Fruit fly (Drosophila melanogaster) whole organism, embryonic: Measurements from ENCODE around the gene phol.

Experiments used
- B-H1 ChIP-seq: fragments of 200-800 bp; sonication (Bioruptor generic); IDR thresholded peaks from 3 replicates; pipeline ENCODE4 v1.3.6; 2022; ENCODE audit warnings: missing biosample characterization, missing genetic modification characterization
- CG10321 ChIP-seq: fragments of 200-800 bp; sonication (Bioruptor generic); IDR thresholded peaks from 2 replicates; pipeline ENCODE4 v1.3.6; 2022; ENCODE audit warnings: missing biosample characterization, missing genetic modification characterization
- CG10431 ChIP-seq: fragments of 200-800 bp; sonication (Bioruptor generic); optimal IDR thresholded peaks from 3 replicates; lab custom pipeline; 2018; ENCODE audit warnings: missing biosample characterization, mild to moderate bottlenecking, missing genetic modification characterization
- CG12391 ChIP-seq: fragments of 200-800 bp; sonication (Bioruptor generic); optimal IDR thresholded peaks from 3 replicates; lab custom pipeline; 2018; ENCODE audit warnings: missing biosample characterization, mild to moderate bottlenecking, missing genetic modification characterization, moderate library complexity
- CG12942 ChIP-seq: fragments of 200-800 bp; sonication (Bioruptor generic); optimal IDR thresholded peaks from 3 replicates; lab custom pipeline; 2016; ENCODE audit warnings: missing biosample characterization, missing genetic modification characterization
- CG13775 ChIP-seq: fragments of 200-800 bp; sonication (Bioruptor generic); optimal IDR thresholded peaks from 3 replicates; lab custom pipeline; 2017; ENCODE audit warnings: missing biosample characterization, mild to moderate bottlenecking, missing genetic modification characterization
- CG13894 ChIP-seq: fragments of 200-800 bp; sonication (Bioruptor generic); optimal IDR thresholded peaks from 3 replicates; lab custom pipeline; 2018; ENCODE audit warnings: missing biosample characterization, mild to moderate bottlenecking, missing genetic modification characterization, moderate library complexity
- CG15696 ChIP-seq: fragments of 200-800 bp; sonication (Bioruptor generic); optimal IDR thresholded peaks from 2 replicates; lab custom pipeline; 2019; ENCODE audit warnings: missing biosample characterization, mild to moderate bottlenecking, missing genetic modification characterization, moderate library complexity
- CG1602 ChIP-seq: fragments of 200-800 bp; sonication (Bioruptor generic); optimal IDR thresholded peaks from 3 replicates; lab custom pipeline; 2016; ENCODE audit warnings: missing biosample characterization, missing genetic modification characterization
- CG16779 ChIP-seq: fragments of 200-800 bp; sonication (Bioruptor generic); IDR thresholded peaks from 2 replicates; pipeline ENCODE4 v1.3.6; 2022; ENCODE audit warnings: missing biosample characterization, missing genetic modification characterization
- CG1832 ChIP-seq: fragments of 200-800 bp; sonication (Bioruptor generic); optimal IDR thresholded peaks from 2 replicates; lab custom pipeline; 2017; ENCODE audit warnings: missing biosample characterization, mild to moderate bottlenecking, missing genetic modification characterization, inconsistent platforms
- CG18476 ChIP-seq: fragments of 200-800 bp; sonication (Bioruptor generic); optimal IDR thresholded peaks from 2 replicates; lab custom pipeline; 2016; ENCODE audit warnings: missing biosample characterization, mild to moderate bottlenecking, missing genetic modification characterization
- CG2199 ChIP-seq: fragments of 200-800 bp; sonication (Bioruptor generic); IDR thresholded peaks from 3 replicates; pipeline ENCODE4 v1.3.6; 2022; ENCODE audit warnings: missing biosample characterization, missing genetic modification characterization
- CG2712 ChIP-seq: fragments of 200-800 bp; optimal IDR thresholded peaks from 3 replicates; lab custom pipeline; 2019; ENCODE audit warnings: missing biosample characterization, mild to moderate bottlenecking, missing genetic modification characterization, moderate library complexity
- CG31388 ChIP-seq: fragments of 200-800 bp; sonication (Bioruptor generic); optimal IDR thresholded peaks from 2 replicates; lab custom pipeline; 2016; ENCODE audit warnings: missing biosample characterization, missing genetic modification characterization
- CG34422 ChIP-seq: fragments of 200-800 bp; sonication (Bioruptor generic); IDR thresholded peaks from 3 replicates; pipeline ENCODE4 v1.3.6; 2022; ENCODE audit warnings: missing biosample characterization, missing genetic modification characterization
- CG43689 ChIP-seq: fragments of 200-800 bp; sonication (Bioruptor generic); IDR thresholded peaks from 2 replicates; pipeline ENCODE4 v1.3.6; 2022; ENCODE audit warnings: missing biosample characterization, missing genetic modification characterization
- CG4730 ChIP-seq: fragments of 200-800 bp; sonication (Bioruptor generic); IDR thresholded peaks from 2 replicates; pipeline ENCODE4 v1.3.6; 2022; ENCODE audit warnings: missing biosample characterization, missing genetic modification characterization
- CG6683 ChIP-seq: fragments of 200-800 bp; sonication (Bioruptor generic); optimal IDR thresholded peaks from 2 replicates; lab custom pipeline; 2017; ENCODE audit warnings: missing biosample characterization, mild to moderate bottlenecking, missing genetic modification characterization, missing genetic modification reagents
- CG8478 ChIP-seq: fragments of >200 bp; optimal IDR thresholded peaks from 2 replicates; lab custom pipeline; 2018
- CrebB ChIP-seq: fragments of 200-800 bp; sonication (Bioruptor generic); optimal IDR thresholded peaks from 3 replicates; lab custom pipeline; 2018; ENCODE audit warnings: missing biosample characterization, mild to moderate bottlenecking, missing genetic modification characterization
- D ChIP-seq, 2 experiments: fragments of 200-800 bp in 1 of 2; fragments of >200 bp in 1 of 2; sonication (Bioruptor generic) in 1 of 2; optimal IDR thresholded peaks; 2 replicates in 1 of 2; 3 replicates in 1 of 2; lab custom pipeline; 2017; ENCODE audit warnings: mild to moderate bottlenecking in 1 of 2, missing biosample characterization in 1 of 2, missing genetic modification characterization in 1 of 2, missing genetic modification reagents in 1 of 2
- Gsc ChIP-seq: fragments of 200-800 bp; sonication (Bioruptor generic); IDR thresholded peaks from 2 replicates; pipeline ENCODE4 v1.3.6; 2022; ENCODE audit warnings: missing biosample characterization, missing genetic modification characterization
- HLH4C ChIP-seq: fragments of 200-800 bp; sonication (Bioruptor generic); IDR thresholded peaks from 3 replicates; pipeline ENCODE4 v1.3.6; 2022; ENCODE audit warnings: missing biosample characterization, missing genetic modification characterization; ENCODE audit not compliant: partially characterized antibody
- HLH54F ChIP-seq: fragments of 200-800 bp; sonication (Bioruptor generic); optimal IDR thresholded peaks from 3 replicates; lab custom pipeline; 2016; ENCODE audit warnings: missing biosample characterization, missing genetic modification characterization
- Hr78 ChIP-seq, 2 experiments: fragments of 200-800 bp in 1 of 2; fragments of >200 bp in 1 of 2; sonication (Bioruptor generic) in 1 of 2; optimal IDR thresholded peaks; 2 replicates each; lab custom pipeline; 2017 to 2019; ENCODE audit warnings: missing biosample characterization in 2 of 2, missing genetic modification characterization in 2 of 2, mild to moderate bottlenecking in 1 of 2, moderate library complexity in 1 of 2
- MESR4 ChIP-seq: fragments of 200-800 bp; sonication (Bioruptor generic); optimal IDR thresholded peaks from 2 replicates; lab custom pipeline; 2018; ENCODE audit warnings: missing biosample characterization, mild to moderate bottlenecking, missing genetic modification characterization, moderate library complexity
- Mad ChIP-seq: fragments of 200-800 bp; sonication (Bioruptor generic); optimal IDR thresholded peaks from 2 replicates; lab custom pipeline; 2016; ENCODE audit warnings: missing biosample characterization, missing genetic modification characterization
- Scr ChIP-seq: fragments of 200-800 bp; sonication (Bioruptor generic); IDR thresholded peaks from 2 replicates; pipeline ENCODE4 v1.3.6; 2022; ENCODE audit warnings: missing biosample characterization, missing genetic modification characterization; ENCODE audit not compliant: partially characterized antibody
- ap ChIP-seq: fragments of 200-800 bp; sonication (Bioruptor generic); IDR thresholded peaks from 2 replicates; pipeline ENCODE4 v1.3.6; 2022; ENCODE audit warnings: missing biosample characterization, missing genetic modification characterization
- bbx ChIP-seq: fragments of 200-800 bp; sonication (Bioruptor generic); IDR thresholded peaks from 2 replicates; pipeline ENCODE4 v1.3.6; 2022; ENCODE audit warnings: missing biosample characterization, missing genetic modification characterization; ENCODE audit not compliant: partially characterized antibody
- cg ChIP-seq: fragments of 200-800 bp; sonication (Bioruptor generic); optimal IDR thresholded peaks from 3 replicates; lab custom pipeline; 2019; ENCODE audit warnings: missing biosample characterization, mild to moderate bottlenecking, missing genetic modification characterization, moderate library complexity
- chinmo ChIP-seq: fragments of 200-800 bp; sonication (Bioruptor generic); IDR thresholded peaks from 4 replicates; pipeline ENCODE4 v1.3.6; 2022; ENCODE audit warnings: missing biosample characterization, missing genetic modification characterization; ENCODE audit not compliant: partially characterized antibody
- crc ChIP-seq: fragments of 200-800 bp; sonication (Bioruptor generic); optimal IDR thresholded peaks from 2 replicates; lab custom pipeline; 2016; ENCODE audit warnings: missing biosample characterization, missing genetic modification characterization
- crol ChIP-seq: fragments of 200-800 bp; sonication (Bioruptor generic); IDR thresholded peaks from 2 replicates; pipeline ENCODE4 v1.3.6; 2022; ENCODE audit warnings: missing biosample characterization, missing genetic modification characterization
- inv ChIP-seq: fragments of 200-800 bp; sonication (Bioruptor generic); IDR thresholded peaks from 2 replicates; pipeline ENCODE4 v1.3.6; 2022; ENCODE audit warnings: missing biosample characterization, missing genetic modification characterization; ENCODE audit not compliant: partially characterized antibody
- lbe ChIP-seq: fragments of 200-800 bp; sonication (Bioruptor generic); optimal IDR thresholded peaks from 2 replicates; lab custom pipeline; 2016; ENCODE audit warnings: missing biosample characterization, mild to moderate bottlenecking, missing genetic modification characterization
- nerfin-1 ChIP-seq: fragments of 200-800 bp; sonication (Bioruptor generic); optimal IDR thresholded peaks from 3 replicates; lab custom pipeline; 2019; ENCODE audit warnings: missing biosample characterization, mild to moderate bottlenecking, missing genetic modification characterization, moderate library complexity
- nom ChIP-seq: fragments of 200-800 bp; sonication (Bioruptor generic); optimal IDR thresholded peaks from 2 replicates; lab custom pipeline; 2017; ENCODE audit warnings: missing biosample characterization, missing genetic modification characterization, mild to moderate bottlenecking, moderate library complexity, missing genetic modification reagents
- pros ChIP-seq: fragments of 200-800 bp; sonication (Bioruptor generic); optimal IDR thresholded peaks from 3 replicates; lab custom pipeline; 2019; ENCODE audit warnings: missing biosample characterization, mild to moderate bottlenecking, missing genetic modification characterization, moderate library complexity
- shn ChIP-seq: fragments of 200-800 bp; sonication (Bioruptor generic); optimal IDR thresholded peaks from 3 replicates; lab custom pipeline; 2016; ENCODE audit warnings: missing biosample characterization, missing genetic modification characterization
- tin ChIP-seq: fragments of 200-800 bp; sonication (Bioruptor generic); optimal IDR thresholded peaks from 3 replicates; lab custom pipeline; 2016; ENCODE audit warnings: missing biosample characterization, missing genetic modification characterization

Gene phol

DNA sequence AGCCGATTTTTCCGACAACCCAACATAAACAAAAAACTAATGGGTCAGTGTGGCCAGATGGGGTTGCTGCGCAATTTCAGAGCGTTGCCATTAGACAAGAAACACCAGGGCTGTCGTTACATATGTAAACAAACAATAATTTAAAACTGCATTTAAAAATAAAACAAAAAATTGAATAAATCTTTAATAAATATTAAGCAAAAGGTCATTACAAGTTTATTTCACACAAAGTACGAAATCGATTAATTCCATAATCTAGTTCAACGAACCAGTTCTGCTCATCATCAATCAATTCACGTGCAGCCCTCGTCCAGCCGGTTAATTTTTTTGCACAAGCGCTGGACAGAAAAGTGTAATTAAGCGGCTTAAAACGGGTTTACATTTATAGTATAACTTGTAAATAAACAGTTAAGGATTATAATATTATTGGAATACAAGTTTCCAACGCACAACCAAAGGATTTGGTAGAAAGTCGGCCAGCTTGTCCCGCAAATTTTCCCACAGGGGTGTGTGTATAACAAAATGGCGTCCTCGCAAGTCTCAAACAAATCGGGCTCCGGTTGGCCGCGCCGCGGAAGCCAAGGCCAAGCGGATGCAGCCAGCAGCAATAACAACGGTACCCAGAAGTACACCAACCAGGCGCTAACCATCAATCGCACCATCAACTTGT, 45.2 kb downstream of the phol start, which contains the start of the genes CG4022 and Cpsf5 (continued):
- TF ChIP-seq CG6683 (peak; percentile 53), CG10321 (GFP tag; lab: Robert Waterston, UW) (peak; percentile 40; the same call in 1 of the 2 replicates), crc (no peak), inv (GFP tag; lab: Robert Waterston, UW) (peak; percentile 49; the same call in 1 of the 2 replicates), tin (peak; percentile 81), HLH4C (GFP tag; lab: Robert Waterston, UW) (peak; percentile 41; the same call in 1 of the 3 replicates), CG31388 (GFP tag; lab: Kevin White, UChicago) (peak; percentile 46), HLH54F (peak; percentile 75), lbe (GFP tag; lab: Kevin White, UChicago) (peak; percentile 66), CG12391 (peak; percentile 95)
- TF ChIP-seq, all 482 proteins: peak for 376

DNA sequence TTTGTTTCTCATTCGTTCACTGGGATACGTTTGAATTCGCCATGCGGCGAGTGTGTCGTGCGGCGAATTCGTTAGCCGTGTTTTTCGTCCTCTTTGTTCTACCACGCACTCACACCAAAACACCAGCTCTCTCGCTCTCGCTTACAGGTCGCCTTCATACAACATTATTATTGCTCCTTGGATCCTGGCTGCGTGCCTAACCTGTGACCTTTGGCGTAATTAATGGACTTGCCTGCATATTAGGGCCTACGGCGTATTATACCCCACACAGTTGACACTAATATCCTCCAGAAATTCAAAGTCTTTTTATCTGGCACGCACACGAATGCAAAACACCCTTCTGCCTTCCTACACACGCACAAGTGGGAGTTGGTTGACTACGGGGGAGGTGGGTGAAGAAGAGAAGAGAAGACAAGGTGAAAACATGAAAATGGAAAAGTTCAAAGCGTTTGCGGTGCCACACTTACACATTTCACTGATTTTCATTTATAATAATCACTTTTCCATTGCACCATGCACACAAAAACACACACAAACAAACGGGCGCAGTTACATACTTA, 46.0 kb downstream of the phol start:
- TF ChIP-seq CG43689 (GFP tag; lab: Robert Waterston, UW): no peak
- no peak for TF ChIP-seq Gsc (GFP tag; lab: Robert Waterston, UW)
- TF ChIP-seq bbx (GFP tag; lab: Robert Waterston, UW): 0 out of 2 replicates have a peak, but pooled peaks have one; percentile 5
- TF ChIP-seq CG16779 (GFP tag; lab: Robert Waterston, UW): 0 out of 2 replicates have a peak, but pooled peaks have one; percentile 22
- no peak for TF ChIP-seq CG10431
- TF ChIP-seq CG13775: no peak
- no peak for TF ChIP-seq CrebB (tag; lab: Kevin White, UChicago)
- TF ChIP-seq cg (GFP tag; lab: Kevin White, UChicago): peak; percentile 94
- TF ChIP-seq CG15696 (tag; lab: Kevin White, UChicago): no peak
- peak; percentile 82 for TF ChIP-seq pros (GFP tag; lab: Kevin White, UChicago)
- peak; percentile 63 for TF ChIP-seq CG1832 (GFP tag; lab: Kevin White, UChicago)
- no peak for TF ChIP-seq CG4730
- TF ChIP-seq MESR4 (GFP tag; lab: Kevin White, UChicago): peak; percentile 26
- TF ChIP-seq shn (GFP tag; lab: Kevin White, UChicago): no peak
- no peak for TF ChIP-seq CG12942
- TF ChIP-seq Hr78 (GFP tag; optimal IDR thresholded peaks at IDR 0.05; lab: Kevin White, UChicago): peak in 1 of 2 experiments; percentile 20
- TF ChIP-seq D (optimal IDR thresholded peaks at IDR 0.05; lab: Kevin White, UChicago): peak; percentile 69
- no peak for TF ChIP-seq D (GFP tag; optimal IDR thresholded peaks at IDR 0.05; lab: Kevin White, UChicago)
- TF ChIP-seq ap: no peak
- no peak for TF ChIP-seq CG2199 (GFP tag; lab: Robert Waterston, UW)
- peak; percentile 64 for TF ChIP-seq crol (GFP tag; lab: Robert Waterston, UW)
- peak; percentile 75 for TF ChIP-seq CG8478
- TF ChIP-seq nerfin-1: peak; percentile 24
- peak; percentile 13 for TF ChIP-seq nom
- TF ChIP-seq B-H1: no peak
- TF ChIP-seq CG18476: no peak
- TF ChIP-seq, all 482 proteins: peak for 12

DNA sequence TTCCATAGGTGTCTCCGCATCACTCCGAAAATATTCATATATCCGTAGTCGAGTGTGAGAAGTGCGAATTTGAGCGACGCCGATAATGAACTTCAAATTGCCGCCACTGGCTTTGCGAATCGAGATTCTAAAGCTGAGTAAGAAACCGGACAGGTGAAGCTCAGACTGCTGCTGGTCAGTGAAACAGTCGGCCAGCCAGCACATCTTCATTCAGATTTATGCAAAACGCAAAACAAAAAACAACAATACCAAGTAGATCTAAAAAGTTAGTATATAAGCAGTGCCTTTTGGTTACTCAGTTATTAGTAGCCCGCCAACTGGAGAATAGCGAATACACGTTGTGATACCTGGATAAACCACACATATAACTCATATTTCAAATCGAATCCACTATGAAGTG, 51.6 kb downstream of the phol start, which contains the start of gene Cpr67B:
Gene Cpr67B, plus strand, starts transcription at position 301 of the 400 bp plus-strand sequence.
- TF ChIP-seq CG13894 (tag; lab: Kevin White, UChicago): peak; percentile 43
- TF ChIP-seq CG1602 (GFP tag; lab: Kevin White, UChicago): no peak
- TF ChIP-seq chinmo (GFP tag; lab: Robert Waterston, UW): 0 out of 4 replicates have a peak, but pooled peaks have one; percentile 15
- no peak for TF ChIP-seq CG34422
- TF ChIP-seq Scr (GFP tag; lab: Robert Waterston, UW): no peak
- no peak for TF ChIP-seq CG2712 (tag; lab: Kevin White, UChicago)
- TF ChIP-seq Mad (GFP tag; lab: Kevin White, UChicago): no peak
